Worm (Caenorhabditis elegans): Measurements from ENCODE around the gene nuo-4.

nuo-4 gene

ce11 chrIII:7153747-7154238, 4.8 kb downstream of the nuo-4 start, which contains the start of gene ogt-1 (continued):
- TF ChIP-seq F33H1.4 (GFP tag; IDR thresholded peaks at IDR 0.05) (no peak), D2030.7 (GFP tag; IDR thresholded peaks at IDR 0.05) (no peak), lsy-27 (tag; optimal IDR thresholded peaks at IDR 0.05; ENCODE audit: borderline replicate concordance, insufficient read depth) (no peak), let-526 (GFP tag; IDR thresholded peaks at IDR 0.05) (no peak), Y67H2A.10 (GFP tag; conservative IDR thresholded peaks at IDR 0.05) (no peak), nhr-90 (tag; optimal IDR thresholded peaks at IDR 0.05) (no peak), tbp1 (GFP tag; optimal IDR thresholded peaks at IDR 0.05) (peak; percentile 52), xnd-1 (tag; optimal IDR thresholded peaks at IDR 0.05) (no peak), chd-7 (tag; optimal IDR thresholded peaks at IDR 0.05) (peak; percentile 25), hsf-1 (GFP tag; IDR thresholded peaks at IDR 0.05) (0 out of 2 replicates have a peak, but pooled peaks have one; percentile 6), B0261.1 (tag; optimal IDR thresholded peaks at IDR 0.05) (no peak), dox-1 (GFP tag; IDR thresholded peaks at IDR 0.05) (peak; percentile 65), unc-130 (GFP tag; optimal IDR thresholded peaks at IDR 0.05) (no peak), ceh-58 (GFP tag; IDR thresholded peaks at IDR 0.05) (no peak), cebp-1 (GFP tag; IDR thresholded peaks at IDR 0.05) (no peak), cebp-1 (tag; optimal IDR thresholded peaks at IDR 0.05) (peak; percentile 67), repo-1 (tag; optimal IDR thresholded peaks at IDR 0.05) (peak; percentile 4), C06A6.2 (GFP tag; conservative IDR thresholded peaks at IDR 0.05) (peak; percentile 65; the same call in 1 of the 2 replicates), let-607 (tag; optimal IDR thresholded peaks at IDR 0.05) (peak in 1 of 2 experiments; percentile 2), nhr-120 (GFP tag; IDR thresholded peaks at IDR 0.05) (no peak), snpc-3.4 (tag; optimal IDR thresholded peaks at IDR 0.05) (peak; percentile 64), ZK185.1 (tag; optimal IDR thresholded peaks at IDR 0.05; ENCODE audit: poor library complexity, severe bottlenecking) (peak; percentile 32)

- TF ChIP-seq somi-1 (GFP tag; optimal IDR thresholded peaks at IDR 0.05) (no peak), dox-1 (GFP tag; IDR thresholded peaks at IDR 0.05) (no peak), attf-6 (GFP tag; IDR thresholded peaks at IDR 0.05) (no peak), egl-44 (GFP tag; IDR thresholded peaks at IDR 0.05) (no peak), nhr-80 (tag; optimal IDR thresholded peaks at IDR 0.05) (no peak)
Measured at ce11 chrIII:7152569-7152968, 6.0 kb downstream of the nuo-4 start.

- TF ChIP-seq athp-1 (tag; optimal IDR thresholded peaks at IDR 0.05) (no peak), T07F8.4 (tag; optimal IDR thresholded peaks at IDR 0.05) (no peak), madf-3 (GFP tag; IDR thresholded peaks at IDR 0.05) (no peak), nhr-120 (GFP tag; IDR thresholded peaks at IDR 0.05) (no peak), xnd-1 (tag; optimal IDR thresholded peaks at IDR 0.05) (no peak), B0035.1 (tag; optimal IDR thresholded peaks at IDR 0.05) (no peak), mel-28 (tag; optimal IDR thresholded peaks at IDR 0.05; ENCODE audit: borderline replicate concordance) (no peak), hmg-20 (GFP tag; IDR thresholded peaks at IDR 0.05) (no peak), mcd-1 (GFP tag; IDR thresholded peaks at IDR 0.05) (no peak), F22D6.2 (tag; optimal IDR thresholded peaks at IDR 0.05) (no peak), F57C9.4 (tag; optimal IDR thresholded peaks at IDR 0.05) (no peak), nfya-1 (tag; optimal IDR thresholded peaks at IDR 0.05; ENCODE audit: borderline replicate concordance, insufficient read depth) (no peak), snpc-1.3 (tag; optimal IDR thresholded peaks at IDR 0.05; ENCODE audit: insufficient read depth) (no peak), madf-8 (GFP tag; conservative IDR thresholded peaks at IDR 0.05) (no peak), F23B12.7 (tag; optimal IDR thresholded peaks at IDR 0.05; ENCODE audit: insufficient read depth) (no peak), B0019.2 (GFP tag; conservative IDR thresholded peaks at IDR 0.05) (no peak), mxl-1 (tag; optimal IDR thresholded peaks at IDR 0.05) (no peak), atf-7 (tag; optimal IDR thresholded peaks at IDR 0.05) (no peak), aptf-3 (GFP tag; IDR thresholded peaks at IDR 0.05) (no peak), nhr-179 (tag; optimal IDR thresholded peaks at IDR 0.05) (no peak)
Measured at ce11 chrIII:7150162-7150561, 8.4 kb downstream of the nuo-4 start.

All from whole organism, young adult.